Fruit fly (Drosophila melanogaster) whole organism, embryonic: ENCODE data around the gene CG14650.

Experiments
- Bgb ChIP-seq: fragments of 200-800 bp; sonication (Bioruptor generic); IDR thresholded peaks from 2 replicates; pipeline ENCODE4 v1.3.6; 2022; ENCODE audit warnings: missing biosample characterization, missing genetic modification characterization; ENCODE audit not compliant: partially characterized antibody
- CG10274 ChIP-seq: fragments of 200-800 bp; sonication (Bioruptor generic); optimal IDR thresholded peaks from 3 replicates; lab custom pipeline; 2017; ENCODE audit warnings: missing biosample characterization, mild to moderate bottlenecking, missing genetic modification characterization
- CG11696 ChIP-seq: fragments of 200-800 bp; sonication (Bioruptor generic); IDR thresholded peaks from 2 replicates; pipeline ENCODE4 v1.3.6; 2022; ENCODE audit warnings: missing biosample characterization, missing genetic modification characterization
- CG12104 ChIP-seq: fragments of 200-800 bp; sonication (Bioruptor generic); optimal IDR thresholded peaks from 3 replicates; lab custom pipeline; 2016; ENCODE audit warnings: missing biosample characterization, missing genetic modification characterization
- CG12219 ChIP-seq: fragments of 200-800 bp; sonication (Bioruptor generic); optimal IDR thresholded peaks from 3 replicates; lab custom pipeline; 2018; ENCODE audit warnings: missing biosample characterization, mild to moderate bottlenecking, missing genetic modification characterization
- CG12659 ChIP-seq: fragments of 200-800 bp; sonication (Bioruptor generic); optimal IDR thresholded peaks from 3 replicates; lab custom pipeline; 2017; ENCODE audit warnings: mild to moderate bottlenecking, missing biosample characterization, missing genetic modification reagents, missing genetic modification characterization
- CG12942 ChIP-seq: fragments of 200-800 bp; sonication (Bioruptor generic); optimal IDR thresholded peaks from 3 replicates; lab custom pipeline; 2016; ENCODE audit warnings: missing biosample characterization, missing genetic modification characterization
- CG13287 ChIP-seq: fragments of 200-800 bp; sonication (Bioruptor generic); IDR thresholded peaks from 2 replicates; pipeline ENCODE4 v1.3.6; 2022; ENCODE audit warnings: missing biosample characterization, missing genetic modification characterization; ENCODE audit not compliant: partially characterized antibody
- CG16813 ChIP-seq: fragments of 200-800 bp; sonication (Bioruptor generic); IDR thresholded peaks from 3 replicates; pipeline ENCODE4 v1.3.6; 2022; ENCODE audit warnings: missing biosample characterization, missing genetic modification characterization; ENCODE audit not compliant: partially characterized antibody
- CG16815 ChIP-seq: fragments of 200-800 bp; sonication (Bioruptor generic); optimal IDR thresholded peaks from 3 replicates; lab custom pipeline; 2017; ENCODE audit warnings: missing biosample characterization, mild to moderate bottlenecking, missing genetic modification characterization
- CG17912 ChIP-seq: fragments of 200-800 bp; sonication (Bioruptor generic); optimal IDR thresholded peaks from 2 replicates; lab custom pipeline; 2018; ENCODE audit warnings: missing biosample characterization, mild to moderate bottlenecking, missing genetic modification characterization
- CG1792 ChIP-seq: fragments of 200-800 bp; sonication (Bioruptor generic); optimal IDR thresholded peaks from 2 replicates; lab custom pipeline; 2016; ENCODE audit warnings: missing biosample characterization, missing genetic modification characterization
- CG18476 ChIP-seq: fragments of 200-800 bp; sonication (Bioruptor generic); optimal IDR thresholded peaks from 2 replicates; lab custom pipeline; 2016; ENCODE audit warnings: missing biosample characterization, mild to moderate bottlenecking, missing genetic modification characterization
- CG18619 ChIP-seq: fragments of 200-800 bp; sonication (Bioruptor generic); optimal IDR thresholded peaks from 3 replicates; lab custom pipeline; 2017; ENCODE audit warnings: missing biosample characterization, mild to moderate bottlenecking, missing genetic modification characterization
- CG32532 ChIP-seq: fragments of 200-800 bp; sonication (Bioruptor generic); IDR thresholded peaks from 2 replicates; pipeline ENCODE4 v1.3.6; 2022; ENCODE audit warnings: missing biosample characterization, missing genetic modification characterization
- CG4617 ChIP-seq: fragments of 200-800 bp; sonication (Bioruptor generic); optimal IDR thresholded peaks from 3 replicates; lab custom pipeline; 2016; ENCODE audit warnings: missing biosample characterization, missing genetic modification characterization, borderline replicate concordance
- CG6813 ChIP-seq: fragments of 200-800 bp; sonication (Bioruptor generic); optimal IDR thresholded peaks from 2 replicates; lab custom pipeline; 2017; ENCODE audit warnings: missing biosample characterization, missing genetic modification characterization, mild to moderate bottlenecking, moderate library complexity, missing genetic modification reagents
- CG7963 ChIP-seq: fragments of 200-800 bp; sonication (Bioruptor generic); IDR thresholded peaks from 3 replicates; pipeline ENCODE4 v1.3.6; 2022; ENCODE audit warnings: missing biosample characterization, missing genetic modification characterization; ENCODE audit not compliant: partially characterized antibody
- CoRest ChIP-seq: fragments of 200-800 bp; sonication (Bioruptor generic); optimal IDR thresholded peaks from 3 replicates; lab custom pipeline; 2018; ENCODE audit warnings: missing biosample characterization, mild to moderate bottlenecking, missing genetic modification characterization, moderate library complexity
- Dek ChIP-seq: fragments of 200-800 bp; sonication (Bioruptor generic); optimal IDR thresholded peaks from 3 replicates; lab custom pipeline; 2019; ENCODE audit warnings: missing biosample characterization, mild to moderate bottlenecking, missing genetic modification characterization, moderate library complexity
- Dip3 ChIP-seq: fragments of 200-800 bp; sonication (Bioruptor generic); optimal IDR thresholded peaks from 3 replicates; lab custom pipeline; 2016; ENCODE audit warnings: missing biosample characterization, missing genetic modification characterization
- Dll ChIP-seq: fragments of 200-800 bp; sonication (Bioruptor generic); IDR thresholded peaks from 4 replicates; pipeline ENCODE4 v1.3.6; 2022; ENCODE audit warnings: missing biosample characterization, missing genetic modification characterization; ENCODE audit not compliant: partially characterized antibody
- Drgx ChIP-seq: fragments of 200-800 bp; sonication (Bioruptor generic); IDR thresholded peaks from 2 replicates; pipeline ENCODE4 v1.3.6; 2022; ENCODE audit warnings: missing biosample characterization, missing genetic modification characterization
- Lhr ChIP-seq: fragments of 200-800 bp; sonication (Bioruptor generic); optimal IDR thresholded peaks from 3 replicates; lab custom pipeline; 2017; ENCODE audit warnings: mild to moderate bottlenecking, missing biosample characterization, missing genetic modification reagents, missing genetic modification characterization
- Sry-β ChIP-seq: fragments of 200-800 bp; sonication (Bioruptor generic); optimal IDR thresholded peaks from 2 replicates; lab custom pipeline; 2018; ENCODE audit warnings: missing biosample characterization, mild to moderate bottlenecking, missing genetic modification characterization, moderate library complexity
- Sry-δ ChIP-seq: fragments of 200-800 bp; sonication (Bioruptor generic); optimal IDR thresholded peaks from 2 replicates; lab custom pipeline; 2016; ENCODE audit warnings: missing biosample characterization, missing genetic modification characterization
- bbx ChIP-seq: fragments of 200-800 bp; sonication (Bioruptor generic); IDR thresholded peaks from 2 replicates; pipeline ENCODE4 v1.3.6; 2022; ENCODE audit warnings: missing biosample characterization, missing genetic modification characterization; ENCODE audit not compliant: partially characterized antibody
- cad ChIP-seq: fragments of >200 bp; optimal IDR thresholded peaks from 2 replicates; lab custom pipeline; 2017; ENCODE audit warnings: missing biosample characterization, missing genetic modification characterization
- cg ChIP-seq: fragments of 200-800 bp; sonication (Bioruptor generic); optimal IDR thresholded peaks from 3 replicates; lab custom pipeline; 2019; ENCODE audit warnings: missing biosample characterization, mild to moderate bottlenecking, missing genetic modification characterization, moderate library complexity
- corto ChIP-seq: fragments of 200-800 bp; sonication (Bioruptor generic); optimal IDR thresholded peaks from 2 replicates; lab custom pipeline; 2016; ENCODE audit warnings: missing biosample characterization, mild to moderate bottlenecking, missing genetic modification characterization, moderate library complexity
- danr ChIP-seq: fragments of 200-800 bp; sonication (Bioruptor generic); IDR thresholded peaks from 2 replicates; pipeline ENCODE4 v1.3.6; 2022; ENCODE audit warnings: missing biosample characterization, missing genetic modification characterization
- dpn ChIP-seq, 2 experiments: fragments of 200-800 bp; sonication (Bioruptor generic); optimal IDR thresholded peaks; 3 replicates each; lab custom pipeline; 2016; ENCODE audit warnings: missing biosample characterization in 2 of 2, missing genetic modification characterization in 2 of 2
- dysf ChIP-seq: fragments of 200-800 bp; sonication (Bioruptor generic); IDR thresholded peaks from 3 replicates; pipeline ENCODE4 v1.3.6; 2022; ENCODE audit warnings: missing biosample characterization, missing genetic modification characterization
- ems ChIP-seq: fragments of 200-800 bp; sonication (Bioruptor generic); optimal IDR thresholded peaks from 3 replicates; lab custom pipeline; 2016; ENCODE audit warnings: missing biosample characterization, missing genetic modification characterization
- esg ChIP-seq: fragments of 200-800 bp; sonication (Bioruptor generic); conservative IDR thresholded peaks from 2 replicates; pipeline ENCODE4 v1.3.6; 2022; ENCODE audit warnings: missing biosample characterization, missing genetic modification characterization
- gcm ChIP-seq: fragments of 200-800 bp; sonication (Bioruptor generic); optimal IDR thresholded peaks from 2 replicates; lab custom pipeline; 2019; ENCODE audit warnings: missing biosample characterization, mild to moderate bottlenecking, missing genetic modification characterization, moderate library complexity
- hth ChIP-seq: fragments of >200 bp; optimal IDR thresholded peaks from 2 replicates; lab custom pipeline; 2017; ENCODE audit warnings: inconsistent platforms
- jigr1 ChIP-seq: fragments of 200-800 bp; sonication (Bioruptor generic); IDR thresholded peaks from 3 replicates; pipeline ENCODE4 v1.3.6; 2022; ENCODE audit warnings: missing biosample characterization, missing genetic modification characterization
- kay ChIP-seq: fragments of 200-800 bp; sonication (Bioruptor generic); optimal IDR thresholded peaks from 2 replicates; lab custom pipeline; 2016; ENCODE audit warnings: missing biosample characterization, missing genetic modification characterization
- kni ChIP-seq: fragments of 200-800 bp; sonication (Bioruptor generic); optimal IDR thresholded peaks from 3 replicates; lab custom pipeline; 2017; ENCODE audit warnings: mild to moderate bottlenecking, missing biosample characterization, missing genetic modification reagents, missing genetic modification characterization
- mld ChIP-seq: fragments of 200-800 bp; sonication (Bioruptor generic); IDR thresholded peaks from 3 replicates; pipeline ENCODE4 v1.3.6; 2022; ENCODE audit warnings: missing biosample characterization, missing genetic modification characterization; ENCODE audit not compliant: partially characterized antibody
- nerfin-1 ChIP-seq: fragments of 200-800 bp; sonication (Bioruptor generic); optimal IDR thresholded peaks from 3 replicates; lab custom pipeline; 2019; ENCODE audit warnings: missing biosample characterization, mild to moderate bottlenecking, missing genetic modification characterization, moderate library complexity
- pum ChIP-seq: fragments of 200-800 bp; sonication (Bioruptor generic); optimal IDR thresholded peaks from 2 replicates; lab custom pipeline; 2016; ENCODE audit warnings: missing biosample characterization, missing genetic modification characterization
- sc ChIP-seq, 3 experiments: fragments of >200 bp in 2 of 3; fragments of 200-800 bp in 1 of 3; sonication (Bioruptor generic) in 1 of 3; optimal IDR thresholded peaks; 2 replicates in 2 of 3; 3 replicates in 1 of 3; lab custom pipeline; 2017; ENCODE audit warnings: mild to moderate bottlenecking in 1 of 3, missing biosample characterization in 1 of 3, missing genetic modification characterization in 1 of 3, missing genetic modification reagents in 1 of 3
- so ChIP-seq: fragments of 200-800 bp; sonication (Bioruptor generic); IDR thresholded peaks from 3 replicates; pipeline ENCODE4 v1.3.6; 2022; ENCODE audit warnings: missing biosample characterization, missing genetic modification characterization
- trem ChIP-seq: fragments of 200-800 bp; optimal IDR thresholded peaks from 3 replicates; lab custom pipeline; 2019; ENCODE audit warnings: missing biosample characterization, mild to moderate bottlenecking, missing genetic modification characterization, moderate library complexity
- unc-4 ChIP-seq: fragments of 200-800 bp; sonication (Bioruptor generic); IDR thresholded peaks from 2 replicates; pipeline ENCODE4 v1.3.6; 2022; ENCODE audit warnings: missing biosample characterization, missing genetic modification characterization; ENCODE audit not compliant: partially characterized antibody

Gene CG14650

DNA sequence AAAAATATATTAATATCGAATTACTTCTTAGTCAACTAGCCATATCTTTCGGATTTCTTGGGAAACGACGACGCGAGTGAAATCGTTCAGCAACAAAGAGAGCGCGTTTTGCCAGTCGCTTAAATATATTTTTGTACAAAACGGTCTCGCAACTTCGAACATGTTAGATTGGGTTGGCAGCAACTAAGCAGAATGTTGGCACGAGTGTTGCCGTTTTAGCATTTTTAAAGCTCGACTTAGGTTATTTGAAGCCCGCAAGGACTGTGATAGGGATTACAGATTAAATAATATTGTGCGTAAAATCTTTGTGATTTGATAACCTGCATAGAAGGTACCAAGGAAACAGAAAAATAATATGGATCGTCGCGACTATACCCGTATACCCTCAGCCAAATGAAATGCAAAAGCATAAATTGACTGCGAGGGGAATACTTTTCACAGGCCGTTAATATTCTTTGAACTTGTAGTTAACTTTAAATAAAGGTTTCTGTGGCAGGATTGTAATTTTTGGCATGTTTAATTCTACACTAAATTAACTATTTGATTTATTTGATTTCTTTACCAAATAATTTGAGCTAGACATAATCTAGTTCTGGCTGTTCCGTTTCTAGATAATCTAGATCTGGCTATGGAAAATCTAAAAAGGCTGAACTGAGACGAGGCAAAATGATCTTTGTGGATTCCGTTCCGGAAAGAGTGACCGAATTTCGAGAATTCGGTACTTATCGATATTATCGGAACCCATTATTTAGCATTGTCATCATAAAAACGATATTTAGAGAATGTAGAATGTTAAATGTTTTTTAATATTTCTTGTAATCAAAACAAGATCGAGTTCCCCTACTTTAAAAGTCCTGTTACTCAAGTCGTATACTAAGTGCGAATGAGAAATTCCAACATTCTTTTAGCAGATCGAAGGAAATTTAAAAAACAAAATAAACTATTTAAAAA lies 42.1 kb downstream of the CG14650 start, which contains the start of gene CG31523 (continued):
- TF ChIP-seq bbx (GFP tag; lab: Robert Waterston, UW) (peak; percentile 58; the same call in 1 of the 2 replicates), ems (GFP tag; lab: Kevin White, UChicago) (no peak), CG18619 (GFP tag; lab: Kevin White, UChicago) (peak; percentile 27), CG16813 (GFP tag; lab: Robert Waterston, UW) (peak; percentile 76), Dll (GFP tag; lab: Robert Waterston, UW) (peak; percentile 79), CG11696 (no peak), CG4617 (GFP tag; lab: Kevin White, UChicago) (no peak), Lhr (peak; percentile 59), CG13287 (GFP tag; lab: Robert Waterston, UW) (peak; percentile 78), sc (optimal IDR thresholded peaks at IDR 0.05; lab: Kevin White, UChicago) (no peak), sc (GFP tag; optimal IDR thresholded peaks at IDR 0.05; lab: Kevin White, UChicago) (no peak), jigr1 (GFP tag; lab: Robert Waterston, UW) (no peak; the same call in 2 of the 3 replicates), Dek (tag; lab: Kevin White, UChicago) (no peak), kni (GFP tag; lab: Kevin White, UChicago) (peak; percentile 34), Bgb (GFP tag; lab: Robert Waterston, UW) (peak; percentile 85), CG12942 (GFP tag; lab: Kevin White, UChicago) (no peak), unc-4 (peak; percentile 63), hth (lab: Kevin White, UChicago) (no peak), cg (GFP tag; lab: Kevin White, UChicago) (no peak), mld (no peak), dpn (GFP tag; optimal IDR thresholded peaks at IDR 0.05; lab: Kevin White, UChicago) (no peak), CG1792 (GFP tag; lab: Kevin White, UChicago) (no peak), nerfin-1 (tag; lab: Kevin White, UChicago) (no peak), CoRest (tag; lab: Kevin White, UChicago) (peak; percentile 41), CG6813 (GFP tag; lab: Kevin White, UChicago) (no peak), CG10274 (GFP tag; lab: Kevin White, UChicago) (no peak), so (no peak), gcm (GFP tag; lab: Kevin White, UChicago) (no peak), danr (GFP tag; lab: Robert Waterston, UW) (no peak), Dip3 (GFP tag; lab: Kevin White, UChicago) (no peak), Sry-β (peak; percentile 100), Sry-δ (GFP tag; lab: Kevin White, UChicago) (peak; percentile 57), pum (GFP tag; lab: Kevin White, UChicago) (no peak), esg (GFP tag; lab: Robert Waterston, UW) (no peak), CG16815 (no peak), CG7963 (GFP tag; lab: Robert Waterston, UW) (no peak), trem (tag; lab: Kevin White, UChicago) (peak; percentile 0), CG18476 (no peak), CG32532 (no peak), CG12104 (GFP tag; lab: Kevin White, UChicago) (no peak), CG12219 (GFP tag; lab: Kevin White, UChicago) (no peak), cad (GFP tag; lab: Kevin White, UChicago) (no peak), corto (GFP tag; lab: Kevin White, UChicago) (peak; percentile 51), Drgx (GFP tag; lab: Robert Waterston, UW) (no peak), CG12659 (GFP tag; lab: Kevin White, UChicago) (peak; percentile 31), CG17912 (no peak), dysf (GFP tag; lab: Robert Waterston, UW) (no peak), kay (no peak)
